Worm (Caenorhabditis elegans): ENCODE results near the gene Y37E11AL.9.

The Y37E11AL.9 gene

DNA sequence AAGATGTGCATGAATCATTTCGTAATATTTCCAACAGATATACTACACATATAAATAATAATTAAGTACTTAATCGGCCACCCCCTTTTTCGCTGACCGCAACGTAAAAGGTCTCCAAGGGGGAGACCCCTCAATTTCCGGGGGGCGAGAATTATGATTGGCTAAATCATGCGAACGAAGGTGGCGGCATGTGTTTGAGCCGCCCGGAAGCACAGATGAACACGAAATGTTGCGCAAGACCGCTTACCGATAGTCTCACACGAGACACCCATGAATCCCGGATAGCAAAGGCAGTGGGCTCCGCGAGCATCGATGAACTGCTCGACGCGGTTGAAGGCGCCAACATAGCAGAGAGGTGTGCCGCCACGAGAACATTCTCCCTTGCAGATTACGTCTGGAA lies 35.4 kb downstream of the Y37E11AL.9 start:
- TF ChIP-seq R02D3.7 (tag; optimal IDR thresholded peaks at IDR 0.05), result no peak
- TF ChIP-seq lsy-12 (tag; optimal IDR thresholded peaks at IDR 0.05), result no peak
- TF ChIP-seq elt-1 (tag; optimal IDR thresholded peaks at IDR 0.05), result no peak
- TF ChIP-seq zag-1 (tag; optimal IDR thresholded peaks at IDR 0.05), result no peak
- TF ChIP-seq skn-1 (tag; optimal IDR thresholded peaks at IDR 0.05), result no peak
- no peak for TF ChIP-seq ztf-11 (tag; optimal IDR thresholded peaks at IDR 0.05)
- TF ChIP-seq mdl-1 (tag; optimal IDR thresholded peaks at IDR 0.05), result no peak
- TF ChIP-seq fkh-10 (GFP tag; optimal IDR thresholded peaks at IDR 0.05), result no peak
- TF ChIP-seq ZK546.5 (tag; optimal IDR thresholded peaks at IDR 0.05), result no peak
- no peak for TF ChIP-seq ceh-28 (tag; optimal IDR thresholded peaks at IDR 0.05)
- no peak for TF ChIP-seq ceh-9 (tag; optimal IDR thresholded peaks at IDR 0.05)
- TF ChIP-seq elt-2 (tag; optimal IDR thresholded peaks at IDR 0.05), result no peak
- no peak for TF ChIP-seq nhr-43 (tag; optimal IDR thresholded peaks at IDR 0.05; ENCODE audit: poor library complexity, severe bottlenecking)
- TF ChIP-seq nhr-12 (tag; optimal IDR thresholded peaks at IDR 0.05), result no peak
- no peak for TF ChIP-seq egl-27 (tag; optimal IDR thresholded peaks at IDR 0.05)
- no peak for TF ChIP-seq fkh-2 (tag; optimal IDR thresholded peaks at IDR 0.05)
- TF ChIP-seq nhr-77 (tag; optimal IDR thresholded peaks at IDR 0.05), result no peak

ce11 chrIV:3662863-3663262 lies 37.6 kb downstream of the Y37E11AL.9 start:
- TF ChIP-seq elt-3 (tag; optimal IDR thresholded peaks at IDR 0.05) (no peak), ceh-9 (tag; optimal IDR thresholded peaks at IDR 0.05) (no peak), egl-27 (tag; optimal IDR thresholded peaks at IDR 0.05) (no peak), R02D3.7 (tag; optimal IDR thresholded peaks at IDR 0.05) (no peak), unc-62 (GFP tag; optimal IDR thresholded peaks at IDR 0.05) (no peak), nhr-43 (tag; optimal IDR thresholded peaks at IDR 0.05; ENCODE audit: poor library complexity, severe bottlenecking) (no peak), nhr-25 (tag; optimal IDR thresholded peaks at IDR 0.05) (no peak), ZK546.5 (tag; optimal IDR thresholded peaks at IDR 0.05) (no peak), ama-1 (optimal IDR thresholded peaks at IDR 0.05) (no peak), fkh-2 (tag; optimal IDR thresholded peaks at IDR 0.05) (no peak), nhr-77 (tag; optimal IDR thresholded peaks at IDR 0.05) (no peak), ztf-11 (tag; optimal IDR thresholded peaks at IDR 0.05) (no peak), hmg-11 (tag; optimal IDR thresholded peaks at IDR 0.05) (no peak), ceh-28 (tag; optimal IDR thresholded peaks at IDR 0.05) (no peak)

DNA sequence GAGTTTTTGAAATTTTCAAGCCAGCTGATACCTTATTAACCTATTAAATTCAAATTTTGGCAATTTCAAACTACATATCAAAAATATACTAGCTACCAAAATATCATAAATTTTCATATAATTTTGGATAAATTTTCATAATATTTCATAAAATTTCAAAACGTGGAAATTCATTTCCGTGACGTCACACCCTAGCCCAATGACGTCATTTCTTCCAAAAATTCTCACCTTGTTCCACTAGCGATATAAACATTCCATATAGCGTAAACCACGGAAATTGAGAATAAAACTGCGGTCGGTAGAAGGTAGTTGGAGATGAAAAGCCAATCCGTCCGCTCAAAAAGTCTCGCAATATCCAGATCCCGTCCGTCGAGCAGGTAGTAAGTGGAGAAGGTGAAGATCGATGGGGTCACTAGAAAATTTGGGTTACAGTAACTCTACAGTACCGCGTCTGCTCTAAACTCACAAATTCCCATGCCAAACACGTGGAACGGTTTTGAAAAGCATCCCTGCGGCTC lies 39.3 kb downstream of the Y37E11AL.9 start:
- no peak for TF ChIP-seq ceh-9 (tag; optimal IDR thresholded peaks at IDR 0.05)
- TF ChIP-seq nhr-67 (tag; optimal IDR thresholded peaks at IDR 0.05), result no peak
- no peak for TF ChIP-seq ZK546.5 (tag; optimal IDR thresholded peaks at IDR 0.05)
- no peak for TF ChIP-seq nhr-76 (tag; optimal IDR thresholded peaks at IDR 0.05)
- TF ChIP-seq ztf-11 (tag; optimal IDR thresholded peaks at IDR 0.05), result no peak
- no peak for TF ChIP-seq fos-1 (tag; optimal IDR thresholded peaks at IDR 0.05)
- no peak for TF ChIP-seq nhr-28 (tag; optimal IDR thresholded peaks at IDR 0.05)
- no peak for TF ChIP-seq lin-15B (tag; optimal IDR thresholded peaks at IDR 0.05)
- no peak for TF ChIP-seq nhr-237 (tag; optimal IDR thresholded peaks at IDR 0.05)
- no peak for TF ChIP-seq ceh-82 (tag; optimal IDR thresholded peaks at IDR 0.05)
- TF ChIP-seq fkh-10 (GFP tag; optimal IDR thresholded peaks at IDR 0.05), result no peak
- TF ChIP-seq daf-12 (tag; optimal IDR thresholded peaks at IDR 0.05), result no peak

- TF ChIP-seq tbx-2 (tag; optimal IDR thresholded peaks at IDR 0.05) (no peak), daf-12 (tag; optimal IDR thresholded peaks at IDR 0.05) (no peak), snpc-4 (tag; optimal IDR thresholded peaks at IDR 0.05) (no peak), egl-27 (tag; optimal IDR thresholded peaks at IDR 0.05) (no peak), unc-39 (tag; optimal IDR thresholded peaks at IDR 0.05) (no peak), nhr-76 (tag; optimal IDR thresholded peaks at IDR 0.05) (no peak), egl-5 (tag; optimal IDR thresholded peaks at IDR 0.05) (no peak), unc-62 (GFP tag; optimal IDR thresholded peaks at IDR 0.05) (no peak), ceh-28 (tag; optimal IDR thresholded peaks at IDR 0.05) (no peak), sea-2 (GFP tag; optimal IDR thresholded peaks at IDR 0.05) (no peak), mml-1 (tag; optimal IDR thresholded peaks at IDR 0.05) (no peak), mdl-1 (tag; optimal IDR thresholded peaks at IDR 0.05) (no peak), ama-1 (optimal IDR thresholded peaks at IDR 0.05) (no peak), elt-2 (tag; optimal IDR thresholded peaks at IDR 0.05) (no peak), ztf-11 (tag; optimal IDR thresholded peaks at IDR 0.05) (no peak), ztf-4 (tag; optimal IDR thresholded peaks at IDR 0.05) (no peak), nhr-43 (tag; optimal IDR thresholded peaks at IDR 0.05; ENCODE audit: poor library complexity, severe bottlenecking) (no peak), lin-39 (tag; optimal IDR thresholded peaks at IDR 0.05) (no peak), nhr-28 (tag; optimal IDR thresholded peaks at IDR 0.05) (no peak)
These were observed 40.5 kb downstream of the Y37E11AL.9 start for ce11 chrIV:3659951-3660350.
